Fruit fly (Drosophila melanogaster): ENCODE measurements around the gene CG11899.

CG11899 gene

dm6 chr3R:29214262-29214661 lies 14.0 kb downstream of the CG11899 start (continued):
- TF ChIP-seq CG10267 (tag; optimal IDR thresholded peaks at IDR 0.05) (peak; percentile 98), ttk (GFP tag; IDR thresholded peaks at IDR 0.05) (peak; percentile 99), mirr (GFP tag; optimal IDR thresholded peaks at IDR 0.05) (peak; percentile 98), CG8290 (GFP tag; optimal IDR thresholded peaks at IDR 0.05) (peak; percentile 99), CG8290 (tag; optimal IDR thresholded peaks at IDR 0.05) (peak; percentile 97 to 99), CG12071 (GFP tag; optimal IDR thresholded peaks at IDR 0.05) (peak; percentile 99), wor (GFP tag; IDR thresholded peaks at IDR 0.05) (peak; percentile 97), NFAT (GFP tag; IDR thresholded peaks at IDR 0.05) (peak; percentile 99), kah (GFP tag; optimal IDR thresholded peaks at IDR 0.05) (peak; percentile 97), CG18764 (GFP tag; optimal IDR thresholded peaks at IDR 0.05) (peak; percentile 98), sd (tag; optimal IDR thresholded peaks at IDR 0.05) (peak; percentile 94), ERR (GFP tag; optimal IDR thresholded peaks at IDR 0.05) (peak; percentile 98), CG17568 (GFP tag; optimal IDR thresholded peaks at IDR 0.05) (peak; percentile 99), nom (GFP tag; optimal IDR thresholded peaks at IDR 0.05) (peak; percentile 99), onecut (GFP tag; IDR thresholded peaks at IDR 0.05) (peak; percentile 99), zfh2 (GFP tag; optimal IDR thresholded peaks at IDR 0.05) (peak; percentile 99), rib (GFP tag; IDR thresholded peaks at IDR 0.05) (peak; percentile 99), CG13624 (GFP tag; optimal IDR thresholded peaks at IDR 0.05) (peak; percentile 99), jumu (GFP tag; optimal IDR thresholded peaks at IDR 0.05) (peak; percentile 98), ac (GFP tag; optimal IDR thresholded peaks at IDR 0.05) (peak; percentile 100), CG12155 (GFP tag; optimal IDR thresholded peaks at IDR 0.05) (peak; percentile 98), Sry-δ (GFP tag; optimal IDR thresholded peaks at IDR 0.05) (peak; percentile 79), CrebB (tag; optimal IDR thresholded peaks at IDR 0.05) (peak; percentile 99), Xbp1 (GFP tag; optimal IDR thresholded peaks at IDR 0.05) (peak; percentile 99), ato (GFP tag; IDR thresholded peaks at IDR 0.05; ENCODE audit: partially characterized antibody) (peak; percentile 22; the same call in 1 of the 2 replicates), grn (GFP tag; optimal IDR thresholded peaks at IDR 0.05) (peak; percentile 94), lola (GFP tag; optimal IDR thresholded peaks at IDR 0.05) (peak in 1 of 3 experiments; percentile 99), HLH54F (GFP tag; optimal IDR thresholded peaks at IDR 0.05) (peak; percentile 99), chn (GFP tag; optimal IDR thresholded peaks at IDR 0.05) (peak; percentile 99), Spps (tag; optimal IDR thresholded peaks at IDR 0.05) (peak; percentile 99), unpg (GFP tag; optimal IDR thresholded peaks at IDR 0.05) (peak; percentile 100), slbo (GFP tag; IDR thresholded peaks at IDR 0.05) (peak; percentile 99), CG12942 (GFP tag; optimal IDR thresholded peaks at IDR 0.05) (peak; percentile 98), CG11085 (GFP tag; IDR thresholded peaks at IDR 0.05) (peak; percentile 96), HLH3B (GFP tag; IDR thresholded peaks at IDR 0.05) (peak; percentile 99), so (GFP tag; IDR thresholded peaks at IDR 0.05) (peak; percentile 100), cad (GFP tag; optimal IDR thresholded peaks at IDR 0.05) (peak; percentile 36), repo (GFP tag; optimal IDR thresholded peaks at IDR 0.05) (peak; percentile 99), Dp (GFP tag; optimal IDR thresholded peaks at IDR 0.05) (peak; percentile 46), sob (GFP tag; IDR thresholded peaks at IDR 0.05) (peak; percentile 99), CG32767 (GFP tag; IDR thresholded peaks at IDR 0.05) (peak; percentile 99), Eip74EF (GFP tag; optimal IDR thresholded peaks at IDR 0.05) (peak in 1 of 2 experiments; percentile 99), crol (GFP tag; IDR thresholded peaks at IDR 0.05) (peak; percentile 87), CG15011 (GFP tag; optimal IDR thresholded peaks at IDR 0.05) (peak; percentile 99), Poxn (GFP tag; IDR thresholded peaks at IDR 0.05) (peak; percentile 96), kay (GFP tag; optimal IDR thresholded peaks at IDR 0.05) (peak; percentile 97), CG14860 (GFP tag; IDR thresholded peaks at IDR 0.05; ENCODE audit: partially characterized antibody) (no peak), CG14441 (GFP tag; IDR thresholded peaks at IDR 0.05) (peak; percentile 99), yki (optimal IDR thresholded peaks at IDR 0.05) (no peak), CG1832 (GFP tag; optimal IDR thresholded peaks at IDR 0.05) (no peak), exex (tag; optimal IDR thresholded peaks at IDR 0.05) (peak; percentile 95), Antp (GFP tag; optimal IDR thresholded peaks at IDR 0.05) (peak; percentile 99)

Measured in whole organism, embryonic.